Worm (Caenorhabditis elegans) whole organism, L1 larva: ENCODE results near the gene str-255.

ENCODE experiments used
- elt-2 ChIP-seq: sonication (generic microtip); optimal IDR thresholded peaks from 2 replicates; lab custom pipeline; 2016; ENCODE audit warnings: missing genetic modification characterization, mild to moderate bottlenecking, inconsistent platforms, missing compliant biosample characterization, missing genetic modification reagents
- lsy-2 ChIP-seq, 2 experiments: fragments of 150-350 bp; optimal IDR thresholded peaks; 2 replicates each; lab custom pipeline; 2014; ENCODE audit warnings: missing biosample characterization in 2 of 2, missing genetic modification characterization in 2 of 2

- no peak for TF ChIP-seq lsy-2 (tag; optimal IDR thresholded peaks at IDR 0.05; lab: Kevin White, UChicago)
- TF ChIP-seq elt-2 (tag; lab: Kevin White, UChicago), result no peak
These were observed 36.0 kb upstream of the str-255 start for ce11 chrV:2199594-2199993.
